Worm (Caenorhabditis elegans): Measurements from ENCODE around the gene F59B10.6.
A peak's percentile ranks its signal among the peaks of the same experiment; 100 is the strongest.

F59B10.6 gene

DNA sequence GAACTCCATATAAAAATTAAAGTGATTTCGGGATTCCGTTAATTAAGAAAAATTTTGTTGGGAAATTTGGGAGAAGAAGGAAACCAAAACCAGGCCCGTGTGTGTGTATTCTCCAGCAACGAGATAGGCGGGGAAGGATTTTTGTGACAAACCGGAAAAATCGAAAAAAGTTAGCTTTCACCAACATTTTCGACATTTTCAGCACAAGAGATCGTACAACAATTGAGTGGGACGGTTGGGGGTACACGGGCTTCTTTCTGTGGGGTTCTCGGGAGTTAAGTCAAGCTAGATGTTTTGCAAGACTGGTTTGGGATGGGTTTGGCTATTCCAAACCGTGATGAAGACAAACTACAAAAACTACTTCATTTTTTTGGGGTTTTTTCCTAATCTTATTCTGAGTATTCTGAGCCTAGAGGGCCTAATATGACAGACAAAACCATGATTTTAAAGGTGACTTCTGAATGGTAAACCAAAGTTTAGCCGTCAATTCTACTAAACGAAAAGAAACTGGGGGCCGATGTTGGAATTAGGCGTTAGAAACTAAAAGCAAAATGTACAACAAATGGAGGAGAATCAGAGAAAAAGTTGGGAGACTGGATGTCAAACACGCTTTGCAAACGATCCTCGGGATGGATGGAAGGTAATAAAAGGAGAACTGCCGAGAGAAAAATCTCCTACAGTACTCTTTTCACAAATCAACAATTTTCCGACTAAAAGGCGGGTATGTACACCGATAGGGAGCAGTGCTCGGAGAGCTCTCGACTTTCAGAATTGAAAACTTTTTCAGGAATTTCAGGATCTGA is 18.6 kb upstream of the F59B10.6 start (continued):
- TF ChIP-seq hlh-26 (GFP tag; conservative IDR thresholded peaks at IDR 0.05) (no peak), C06A6.2 (GFP tag; conservative IDR thresholded peaks at IDR 0.05) (no peak; the same call in none of the 2 replicates), ztf-3 (GFP tag; optimal IDR thresholded peaks at IDR 0.05) (no peak), madf-3 (GFP tag; IDR thresholded peaks at IDR 0.05) (peak; percentile 18; the same call in 1 of the 2 replicates), athp-1 (tag; optimal IDR thresholded peaks at IDR 0.05) (peak; percentile 57), K11D2.4 (GFP tag; IDR thresholded peaks at IDR 0.05) (peak; percentile 8; the same call in 1 of the 2 replicates), lsl-1 (GFP tag; optimal IDR thresholded peaks at IDR 0.05) (no peak), ekl-4 (GFP tag; IDR thresholded peaks at IDR 0.05) (peak; percentile 48), lin-35 (GFP tag; optimal IDR thresholded peaks at IDR 0.05) (peak in 2 of 3 experiments; percentile 10 to 11), efl-1 (GFP tag; optimal IDR thresholded peaks at IDR 0.05) (no peak), attf-5 (GFP tag; optimal IDR thresholded peaks at IDR 0.05) (peak; percentile 23), rcor-1 (GFP tag; IDR thresholded peaks at IDR 0.05) (peak; percentile 8; the same call in 1 of the 2 replicates), hmg-1.2 (GFP tag; IDR thresholded peaks at IDR 0.05) (peak; percentile 28; the same call in 1 of the 2 replicates), hsf-1 (GFP tag; IDR thresholded peaks at IDR 0.05) (peak; percentile 57), somi-1 (GFP tag; optimal IDR thresholded peaks at IDR 0.05) (peak; percentile 32), nhr-27 (tag; optimal IDR thresholded peaks at IDR 0.05) (peak; percentile 9), F49E8.2 (tag; optimal IDR thresholded peaks at IDR 0.05; ENCODE audit: insufficient read depth) (no peak), ZK185.1 (tag; optimal IDR thresholded peaks at IDR 0.05; ENCODE audit: poor library complexity, severe bottlenecking) (peak; percentile 30), Y95B8A.8 (GFP tag; IDR thresholded peaks at IDR 0.05) (peak; percentile 16; the same call in 1 of the 2 replicates), B0261.1 (tag; optimal IDR thresholded peaks at IDR 0.05) (no peak), F55B11.4 (tag; optimal IDR thresholded peaks at IDR 0.05; ENCODE audit: borderline replicate concordance, insufficient read depth) (no peak), lin-40 (tag; optimal IDR thresholded peaks at IDR 0.05) (no peak), F39B2.1 (GFP tag; IDR thresholded peaks at IDR 0.05) (no peak), mes-4 (tag; optimal IDR thresholded peaks at IDR 0.05) (no peak), atf-7 (tag; optimal IDR thresholded peaks at IDR 0.05) (no peak), lin-54 (GFP tag; optimal IDR thresholded peaks at IDR 0.05) (peak; percentile 4), egl-44 (GFP tag; IDR thresholded peaks at IDR 0.05) (peak; percentile 19; the same call in 1 of the 2 replicates), dpff-1 (tag; optimal IDR thresholded peaks at IDR 0.05) (no peak), ztf-6 (GFP tag; IDR thresholded peaks at IDR 0.05) (no peak), ceh-27 (GFP tag; optimal IDR thresholded peaks at IDR 0.05) (no peak), C17E4.6 (GFP tag; IDR thresholded peaks at IDR 0.05) (no peak), B0019.2 (GFP tag; conservative IDR thresholded peaks at IDR 0.05) (no peak), F22D6.2 (tag; optimal IDR thresholded peaks at IDR 0.05) (no peak), lag-1 (GFP tag; IDR thresholded peaks at IDR 0.05) (0 out of 2 replicates have a peak, but pooled peaks have one; percentile 10), sptf-2 (GFP tag; optimal IDR thresholded peaks at IDR 0.05) (no peak), T07F8.4 (tag; optimal IDR thresholded peaks at IDR 0.05) (no peak), hmg-20 (GFP tag; IDR thresholded peaks at IDR 0.05) (no peak), akir-1 (GFP tag; optimal IDR thresholded peaks at IDR 0.05) (no peak), T26A5.8 (tag; optimal IDR thresholded peaks at IDR 0.05) (peak; percentile 43), F57A8.1 (GFP tag; optimal IDR thresholded peaks at IDR 0.05) (no peak), fkh-3 (tag; optimal IDR thresholded peaks at IDR 0.05) (no peak), tbx-9 (tag; optimal IDR thresholded peaks at IDR 0.05; ENCODE audit: borderline replicate concordance) (no peak), F52B5.7 (tag; optimal IDR thresholded peaks at IDR 0.05) (peak; percentile 90), nfya-1 (tag; optimal IDR thresholded peaks at IDR 0.05; ENCODE audit: borderline replicate concordance, insufficient read depth) (no peak), mcd-1 (GFP tag; IDR thresholded peaks at IDR 0.05) (peak; percentile 38; the same call in 1 of the 2 replicates), let-607 (tag; optimal IDR thresholded peaks at IDR 0.05) (peak in 1 of 2 experiments; percentile 23)

Data from whole organism, young adult.